Fruit fly (Drosophila melanogaster) whole organism, embryonic: ENCODE results near the gene Hph.

Source experiments
- B-H1 ChIP-seq: fragments of 200-800 bp; sonication (Bioruptor generic); IDR thresholded peaks from 3 replicates; pipeline ENCODE4 v1.3.6; 2022; ENCODE audit warnings: missing biosample characterization, missing genetic modification characterization
- CG12769 ChIP-seq: fragments of 200-800 bp; sonication (Bioruptor generic); optimal IDR thresholded peaks from 2 replicates; lab custom pipeline; 2019; ENCODE audit warnings: missing biosample characterization, mild to moderate bottlenecking, missing genetic modification characterization, moderate library complexity
- CG12942 ChIP-seq: fragments of 200-800 bp; sonication (Bioruptor generic); optimal IDR thresholded peaks from 3 replicates; lab custom pipeline; 2016; ENCODE audit warnings: missing biosample characterization, missing genetic modification characterization
- CG15073 ChIP-seq: fragments of 200-800 bp; sonication (Bioruptor generic); optimal IDR thresholded peaks from 2 replicates; lab custom pipeline; 2016; ENCODE audit warnings: missing biosample characterization, missing genetic modification characterization
- CG1529 ChIP-seq: fragments of 200-800 bp; sonication (Bioruptor generic); optimal IDR thresholded peaks from 3 replicates; lab custom pipeline; 2018; ENCODE audit warnings: missing biosample characterization, missing genetic modification characterization
- CG17802 ChIP-seq: fragments of 200-800 bp; sonication (Bioruptor generic); optimal IDR thresholded peaks from 2 replicates; lab custom pipeline; 2018; ENCODE audit warnings: missing biosample characterization, mild to moderate bottlenecking, missing genetic modification characterization, moderate library complexity
- CG2120 ChIP-seq: fragments of 200-800 bp; sonication (Bioruptor generic); optimal IDR thresholded peaks from 3 replicates; lab custom pipeline; 2016; ENCODE audit warnings: missing biosample characterization, missing genetic modification characterization
- CG2199 ChIP-seq: fragments of 200-800 bp; sonication (Bioruptor generic); IDR thresholded peaks from 3 replicates; pipeline ENCODE4 v1.3.6; 2022; ENCODE audit warnings: missing biosample characterization, missing genetic modification characterization
- CG2875 ChIP-seq: fragments of 200-800 bp; sonication (Bioruptor generic); optimal IDR thresholded peaks from 2 replicates; lab custom pipeline; 2017; ENCODE audit warnings: missing biosample characterization, mild to moderate bottlenecking, missing genetic modification characterization, missing genetic modification reagents
- CG2889 ChIP-seq: fragments of 200-800 bp; sonication (Bioruptor generic); IDR thresholded peaks from 3 replicates; pipeline ENCODE4 v1.3.6; 2022; ENCODE audit warnings: missing biosample characterization, missing genetic modification characterization
- CG3065 ChIP-seq: fragments of 200-800 bp; sonication (Bioruptor generic); optimal IDR thresholded peaks from 2 replicates; lab custom pipeline; 2016; ENCODE audit warnings: missing biosample characterization, missing genetic modification characterization
- CG3163 ChIP-seq: fragments of 200-800 bp; sonication (Bioruptor generic); optimal IDR thresholded peaks from 3 replicates; lab custom pipeline; 2016; ENCODE audit warnings: missing biosample characterization, missing genetic modification characterization
- CG3407 ChIP-seq: fragments of 200-800 bp; sonication (Bioruptor generic); optimal IDR thresholded peaks from 2 replicates; lab custom pipeline; 2018; ENCODE audit warnings: missing biosample characterization, mild to moderate bottlenecking, missing genetic modification characterization
- CG34422 ChIP-seq: fragments of 200-800 bp; sonication (Bioruptor generic); IDR thresholded peaks from 3 replicates; pipeline ENCODE4 v1.3.6; 2022; ENCODE audit warnings: missing biosample characterization, missing genetic modification characterization
- CG4328 ChIP-seq: fragments of 200-800 bp; sonication (Bioruptor generic); optimal IDR thresholded peaks from 3 replicates; lab custom pipeline; 2017; ENCODE audit warnings: missing biosample characterization, missing genetic modification reagents, missing genetic modification characterization
- CG6654 ChIP-seq: fragments of 200-800 bp; sonication (Bioruptor generic); optimal IDR thresholded peaks from 2 replicates; lab custom pipeline; 2017; ENCODE audit warnings: missing biosample characterization, mild to moderate bottlenecking, missing genetic modification characterization
- CG6683 ChIP-seq: fragments of 200-800 bp; sonication (Bioruptor generic); optimal IDR thresholded peaks from 2 replicates; lab custom pipeline; 2017; ENCODE audit warnings: missing biosample characterization, mild to moderate bottlenecking, missing genetic modification characterization, missing genetic modification reagents
- CG7271 ChIP-seq: fragments of 200-800 bp; sonication (Bioruptor generic); optimal IDR thresholded peaks from 2 replicates; lab custom pipeline; 2018; ENCODE audit warnings: missing biosample characterization, mild to moderate bottlenecking, missing genetic modification characterization, moderate library complexity
- CG7839 ChIP-seq: fragments of 200-800 bp; sonication (Bioruptor generic); optimal IDR thresholded peaks from 3 replicates; lab custom pipeline; 2018; ENCODE audit warnings: missing biosample characterization, mild to moderate bottlenecking, missing genetic modification characterization, moderate library complexity
- CG8765 ChIP-seq: fragments of 200-800 bp; sonication (Bioruptor generic); IDR thresholded peaks from 2 replicates; pipeline ENCODE4 v1.3.6; 2022; ENCODE audit warnings: missing biosample characterization, missing genetic modification characterization
- Doc3 ChIP-seq: fragments of 200-800 bp; sonication (Bioruptor generic); IDR thresholded peaks from 3 replicates; pipeline ENCODE4 v1.3.6; 2022; ENCODE audit warnings: missing biosample characterization, missing genetic modification characterization; ENCODE audit not compliant: partially characterized antibody
- H2.0 ChIP-seq: fragments of 200-800 bp; sonication (Bioruptor generic); IDR thresholded peaks from 2 replicates; pipeline ENCODE4 v1.3.6; 2022; ENCODE audit warnings: missing biosample characterization, missing genetic modification characterization
- Hr39 ChIP-seq: fragments of >200 bp; optimal IDR thresholded peaks from 2 replicates; lab custom pipeline; 2017
- Kr ChIP-seq: fragments of 200-800 bp; sonication (Bioruptor generic); optimal IDR thresholded peaks from 2 replicates; lab custom pipeline; 2017; ENCODE audit warnings: missing biosample characterization, mild to moderate bottlenecking, missing genetic modification characterization
- Lhr ChIP-seq: fragments of 200-800 bp; sonication (Bioruptor generic); optimal IDR thresholded peaks from 3 replicates; lab custom pipeline; 2017; ENCODE audit warnings: mild to moderate bottlenecking, missing biosample characterization, missing genetic modification reagents, missing genetic modification characterization
- Lpt ChIP-seq: fragments of >200 bp; optimal IDR thresholded peaks from 2 replicates; lab custom pipeline; 2018; ENCODE audit warnings: missing biosample characterization, missing genetic modification characterization
- Mrtf ChIP-seq: fragments of 200-800 bp; sonication (Bioruptor generic); IDR thresholded peaks from 3 replicates; pipeline ENCODE4 v1.3.6; 2022; ENCODE audit warnings: missing biosample characterization, missing genetic modification characterization
- Opbp ChIP-seq: fragments of 200-800 bp; sonication (Bioruptor generic); IDR thresholded peaks from 3 replicates; pipeline ENCODE4 v1.3.6; 2022; ENCODE audit warnings: missing biosample characterization, missing genetic modification characterization; ENCODE audit not compliant: partially characterized antibody
- Sox100B ChIP-seq: fragments of 200-800 bp; sonication (Bioruptor generic); optimal IDR thresholded peaks from 3 replicates; lab custom pipeline; 2018; ENCODE audit warnings: missing biosample characterization, mild to moderate bottlenecking, missing genetic modification characterization
- ato ChIP-seq: fragments of 200-800 bp; sonication (Bioruptor generic); IDR thresholded peaks from 2 replicates; pipeline ENCODE4 v1.3.6; 2022; ENCODE audit warnings: missing biosample characterization, missing genetic modification characterization; ENCODE audit not compliant: partially characterized antibody
- cad ChIP-seq: fragments of >200 bp; optimal IDR thresholded peaks from 2 replicates; lab custom pipeline; 2017; ENCODE audit warnings: missing biosample characterization, missing genetic modification characterization
- chn ChIP-seq: fragments of 200-800 bp; sonication (Bioruptor generic); optimal IDR thresholded peaks from 2 replicates; lab custom pipeline; 2016; ENCODE audit warnings: missing biosample characterization, missing genetic modification characterization
- dm ChIP-seq: fragments of 200-800 bp; sonication (Bioruptor generic); optimal IDR thresholded peaks from 3 replicates; lab custom pipeline; 2016; ENCODE audit warnings: missing biosample characterization, missing genetic modification characterization
- fd3F ChIP-seq: fragments of 200-800 bp; sonication (Bioruptor generic); optimal IDR thresholded peaks from 2 replicates; lab custom pipeline; 2018; ENCODE audit warnings: missing biosample characterization, mild to moderate bottlenecking, missing genetic modification characterization, moderate library complexity
- ftz-f1 ChIP-seq: fragments of 200-800 bp; sonication (Bioruptor generic); optimal IDR thresholded peaks from 2 replicates; lab custom pipeline; 2016; ENCODE audit warnings: missing biosample characterization, missing genetic modification characterization
- h ChIP-seq: fragments of >200 bp; optimal IDR thresholded peaks from 2 replicates; lab custom pipeline; 2017
- ham ChIP-seq: fragments of 200-800 bp; sonication (Bioruptor generic); IDR thresholded peaks from 2 replicates; pipeline ENCODE4 v1.3.6; 2022; ENCODE audit warnings: missing biosample characterization, missing genetic modification characterization
- jumu ChIP-seq: fragments of 200-800 bp; sonication (Bioruptor generic); optimal IDR thresholded peaks from 3 replicates; lab custom pipeline; 2016; ENCODE audit warnings: missing biosample characterization, missing genetic modification characterization
- mam ChIP-seq: fragments of 200-800 bp; sonication (Bioruptor generic); optimal IDR thresholded peaks from 3 replicates; lab custom pipeline; 2016; ENCODE audit warnings: missing biosample characterization, missing genetic modification characterization
- mld ChIP-seq: fragments of 200-800 bp; sonication (Bioruptor generic); IDR thresholded peaks from 3 replicates; pipeline ENCODE4 v1.3.6; 2022; ENCODE audit warnings: missing biosample characterization, missing genetic modification characterization; ENCODE audit not compliant: partially characterized antibody
- nom ChIP-seq: fragments of 200-800 bp; sonication (Bioruptor generic); optimal IDR thresholded peaks from 2 replicates; lab custom pipeline; 2017; ENCODE audit warnings: missing biosample characterization, missing genetic modification characterization, mild to moderate bottlenecking, moderate library complexity, missing genetic modification reagents
- peb ChIP-seq: fragments of 200-800 bp; sonication (Bioruptor generic); IDR thresholded peaks from 2 replicates; pipeline ENCODE4 v1.3.6; 2022; ENCODE audit warnings: missing biosample characterization, missing genetic modification characterization
- pzg ChIP-seq: fragments of 200-800 bp; sonication (Bioruptor generic); optimal IDR thresholded peaks from 3 replicates; lab custom pipeline; 2018; ENCODE audit warnings: missing biosample characterization, mild to moderate bottlenecking, missing genetic modification characterization, moderate library complexity
- repo ChIP-seq: fragments of 200-800 bp; sonication (Bioruptor generic); optimal IDR thresholded peaks from 2 replicates; lab custom pipeline; 2016; ENCODE audit warnings: missing biosample characterization, missing genetic modification characterization
- sc ChIP-seq, 3 experiments: fragments of >200 bp in 2 of 3; fragments of 200-800 bp in 1 of 3; sonication (Bioruptor generic) in 1 of 3; optimal IDR thresholded peaks; 2 replicates in 2 of 3; 3 replicates in 1 of 3; lab custom pipeline; 2017; ENCODE audit warnings: mild to moderate bottlenecking in 1 of 3, missing biosample characterization in 1 of 3, missing genetic modification characterization in 1 of 3, missing genetic modification reagents in 1 of 3
- sens-2 ChIP-seq: fragments of 200-800 bp; sonication (Bioruptor generic); IDR thresholded peaks from 2 replicates; pipeline ENCODE4 v1.3.6; 2022; ENCODE audit warnings: missing biosample characterization, missing genetic modification characterization
- sisA ChIP-seq: fragments of 200-800 bp; sonication (Bioruptor generic); IDR thresholded peaks from 2 replicates; pipeline ENCODE4 v1.3.6; 2022; ENCODE audit warnings: missing biosample characterization, missing genetic modification characterization
- slp2 ChIP-seq: fragments of 200-800 bp; sonication (Bioruptor generic); optimal IDR thresholded peaks from 2 replicates; lab custom pipeline; 2016; ENCODE audit warnings: missing biosample characterization, missing genetic modification characterization
- sob ChIP-seq: fragments of 200-800 bp; sonication (Bioruptor generic); IDR thresholded peaks from 2 replicates; pipeline ENCODE4 v1.3.6; 2022; ENCODE audit warnings: missing biosample characterization, missing genetic modification characterization
- trem ChIP-seq: fragments of 200-800 bp; optimal IDR thresholded peaks from 3 replicates; lab custom pipeline; 2019; ENCODE audit warnings: missing biosample characterization, mild to moderate bottlenecking, missing genetic modification characterization, moderate library complexity
- unc-4 ChIP-seq: fragments of 200-800 bp; sonication (Bioruptor generic); IDR thresholded peaks from 2 replicates; pipeline ENCODE4 v1.3.6; 2022; ENCODE audit warnings: missing biosample characterization, missing genetic modification characterization; ENCODE audit not compliant: partially characterized antibody
- unpg ChIP-seq: fragments of 200-800 bp; sonication (Bioruptor generic); optimal IDR thresholded peaks from 3 replicates; lab custom pipeline; 2018; ENCODE audit warnings: missing biosample characterization, mild to moderate bottlenecking, missing genetic modification characterization, moderate library complexity

Hph gene

DNA sequence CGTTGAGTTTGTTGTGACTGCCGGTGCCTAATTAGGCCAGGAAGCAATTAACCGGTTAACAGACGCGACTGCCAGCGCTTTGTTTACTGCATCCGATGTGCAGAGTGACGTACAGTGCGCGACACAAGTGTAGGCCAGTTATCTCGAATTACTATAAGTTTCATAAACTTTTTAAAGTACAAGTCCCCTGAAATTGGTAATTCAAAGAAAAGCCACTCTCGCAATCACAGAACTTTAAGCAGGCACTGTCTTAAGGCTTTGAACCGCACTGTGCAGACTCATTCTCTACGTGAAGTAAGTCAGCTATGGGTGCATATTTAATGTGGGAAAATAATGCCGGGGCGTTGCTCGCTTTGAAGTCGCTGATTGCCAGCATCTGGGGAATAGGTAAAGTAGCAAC, 47.4 kb upstream of the Hph start (continued):
- no peak for TF ChIP-seq chn
- TF ChIP-seq nom (GFP tag; lab: Kevin White, UChicago), result peak; percentile 59
- TF ChIP-seq CG12942, result no peak
- peak; percentile 58 for TF ChIP-seq CG7839 (tag; lab: Kevin White, UChicago)
- no peak for TF ChIP-seq CG2120 (GFP tag; lab: Kevin White, UChicago)
- TF ChIP-seq H2.0 (GFP tag; lab: Robert Waterston, UW), result no peak
- peak; percentile 13 for TF ChIP-seq trem (tag; lab: Kevin White, UChicago)
- no peak for TF ChIP-seq CG6683
- no peak for TF ChIP-seq h (lab: Kevin White, UChicago)
- TF ChIP-seq CG3065 (GFP tag; lab: Kevin White, UChicago), result no peak
- no peak for TF ChIP-seq CG8765 (GFP tag; lab: Robert Waterston, UW)
- no peak for TF ChIP-seq Hr39
- TF ChIP-seq cad (GFP tag; lab: Kevin White, UChicago), result no peak
- peak; percentile 10 for TF ChIP-seq CG12769 (tag; lab: Kevin White, UChicago)
- no peak; the same call in 1 of the 3 replicates for TF ChIP-seq B-H1 (GFP tag; lab: Robert Waterston, UW)
- no peak for TF ChIP-seq unc-4 (GFP tag; lab: Robert Waterston, UW)
- TF ChIP-seq fd3F (GFP tag; lab: Kevin White, UChicago), result no peak
- TF ChIP-seq sc (optimal IDR thresholded peaks at IDR 0.05; lab: Kevin White, UChicago), result no peak
- TF ChIP-seq sc (GFP tag; optimal IDR thresholded peaks at IDR 0.05; lab: Kevin White, UChicago), result peak; percentile 38
- 0 out of 2 replicates have a peak, but pooled peaks have one; percentile 16 for TF ChIP-seq sens-2 (GFP tag; lab: Robert Waterston, UW)
- no peak for TF ChIP-seq ham (GFP tag; lab: Robert Waterston, UW)
- no peak for TF ChIP-seq pzg
- TF ChIP-seq jumu (GFP tag; lab: Kevin White, UChicago), result peak; percentile 29
- TF ChIP-seq CG4328 (GFP tag; lab: Kevin White, UChicago), result no peak
- TF ChIP-seq repo (GFP tag; lab: Kevin White, UChicago), result no peak
- TF ChIP-seq Mrtf (GFP tag; lab: Robert Waterston, UW), result 0 out of 3 replicates have a peak, but pooled peaks have one; percentile 41
- TF ChIP-seq slp2 (GFP tag; lab: Kevin White, UChicago), result no peak
- TF ChIP-seq CG7271 (tag; lab: Kevin White, UChicago), result no peak
- TF ChIP-seq Sox100B (GFP tag; lab: Kevin White, UChicago), result peak; percentile 8
- TF ChIP-seq sob (GFP tag; lab: Robert Waterston, UW), result no peak
- no peak for TF ChIP-seq CG34422 (GFP tag; lab: Robert Waterston, UW)
- no peak for TF ChIP-seq CG2199
- no peak for TF ChIP-seq mld
- peak; percentile 1 for TF ChIP-seq CG2875 (GFP tag; lab: Kevin White, UChicago)
- TF ChIP-seq CG3407, result peak; percentile 8
- peak; percentile 9 for TF ChIP-seq CG17802 (tag; lab: Kevin White, UChicago)
- TF ChIP-seq sisA (GFP tag; lab: Robert Waterston, UW), result peak; percentile 65
- TF ChIP-seq ato (GFP tag; lab: Robert Waterston, UW), result no peak
- no peak for TF ChIP-seq Kr (GFP tag; lab: Kevin White, UChicago)
- no peak for TF ChIP-seq CG15073 (GFP tag; lab: Kevin White, UChicago)
- TF ChIP-seq Opbp (GFP tag; lab: Robert Waterston, UW), result no peak
- no peak for TF ChIP-seq Doc3 (GFP tag; lab: Robert Waterston, UW)
- no peak for TF ChIP-seq dm (GFP tag; lab: Kevin White, UChicago)
- no peak for TF ChIP-seq mam (GFP tag; lab: Kevin White, UChicago)
- TF ChIP-seq CG1529 (GFP tag; lab: Kevin White, UChicago), result peak; percentile 37
- TF ChIP-seq CG3163 (GFP tag; lab: Kevin White, UChicago), result no peak
- peak; percentile 12 for TF ChIP-seq CG6654 (GFP tag; lab: Kevin White, UChicago)
- no peak for TF ChIP-seq CG2889
- no peak for TF ChIP-seq ftz-f1 (GFP tag; lab: Kevin White, UChicago)
- TF ChIP-seq Lpt (GFP tag; lab: Kevin White, UChicago), result no peak
- 0 out of 2 replicates have a peak, but pooled peaks have one; percentile 9 for TF ChIP-seq peb
- TF ChIP-seq Lhr, result peak; percentile 3
- peak; percentile 54 for TF ChIP-seq unpg
